Comparison of ENCODE assay signal across 6 fruit fly cellular contexts in the genomic region with DNA sequence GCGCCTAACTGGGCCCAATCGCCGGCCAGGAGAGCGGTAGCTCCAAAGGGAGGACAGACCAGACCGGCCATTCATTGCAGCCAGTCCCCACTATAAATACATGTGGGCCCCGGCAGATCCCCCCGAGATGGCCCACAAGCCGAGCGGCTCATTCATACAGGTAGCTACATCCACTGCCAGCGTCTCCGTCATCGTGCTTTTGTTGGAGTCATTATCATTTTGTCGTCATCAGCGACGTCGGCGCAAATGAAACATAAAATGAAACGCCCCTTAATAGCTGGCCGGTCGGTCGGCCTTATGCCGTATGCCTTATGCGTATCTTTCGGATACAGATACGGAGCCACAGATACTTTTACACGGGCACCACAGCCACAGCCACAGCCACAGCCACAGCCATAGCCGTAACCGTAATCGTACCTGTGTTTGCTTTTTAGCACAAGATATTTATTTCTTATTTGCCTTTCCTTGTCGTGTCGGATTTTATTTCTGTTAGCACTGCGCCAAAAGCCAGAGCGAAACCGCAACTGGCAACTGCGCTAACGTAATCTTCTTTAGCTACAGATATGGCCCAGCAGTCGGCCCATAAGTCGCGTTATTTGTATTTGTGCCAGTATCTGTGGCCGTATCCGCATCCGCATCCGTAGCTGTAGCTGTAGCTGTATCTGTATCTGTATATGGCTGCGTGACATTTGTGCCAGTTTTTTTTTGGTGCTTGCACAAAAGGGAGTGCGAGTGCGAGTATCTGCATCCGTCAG.
TF ChIP-seq lines count a peak whose summit lies in the region.

No protein-coding gene starts in this region.

- TF ChIP-seq CTCF in whole organism, embryonic (GFP tag; optimal IDR thresholded peaks at IDR 0.05; lab: Kevin White, UChicago): no peak

TF ChIP-seq in whole organism, 6 proteins besides CTCF, POLR2A, EP300 and RAD21:
- TF ChIP-seq pan (optimal IDR thresholded peaks at IDR 0.05; lab: Kevin White, UChicago): no peak
- peak; percentile 12 for TF ChIP-seq Dll (optimal IDR thresholded peaks at IDR 0.05; lab: Kevin White, UChicago)
- peak in 1 of 2 experiments; percentile 4 for TF ChIP-seq EcR (GFP tag; optimal IDR thresholded peaks at IDR 0.05; lab: Kevin White, UChicago)

TF ChIP-seq in whole organism, adult, 20 proteins besides CTCF, POLR2A, EP300 and RAD21 (continues in another document):
- TF ChIP-seq CG7101 (tag; optimal IDR thresholded peaks at IDR 0.05; lab: Kevin White, UChicago): peak; percentile 3
- no peak for TF ChIP-seq Mnt (GFP tag; optimal IDR thresholded peaks at IDR 0.05; lab: Kevin White, UChicago)
- peak; percentile 52 for TF ChIP-seq Hr96 (GFP tag; optimal IDR thresholded peaks at IDR 0.05; lab: Kevin White, UChicago)
- no peak for TF ChIP-seq kay (GFP tag; lab: Kevin White, UChicago; ENCODE audit: borderline replicate concordance)
- TF ChIP-seq CG11617 (GFP tag; optimal IDR thresholded peaks at IDR 0.05; lab: Kevin White, UChicago): peak; percentile 74
- TF ChIP-seq pad (GFP tag; optimal IDR thresholded peaks at IDR 0.05; lab: Kevin White, UChicago): peak; percentile 46
- TF ChIP-seq Crg-1 (GFP tag; optimal IDR thresholded peaks at IDR 0.05; lab: Kevin White, UChicago): peak; percentile 38
- peak; percentile 20 for TF ChIP-seq toe (GFP tag; optimal IDR thresholded peaks at IDR 0.05; lab: Kevin White, UChicago)
- TF ChIP-seq CG12768 (GFP tag; optimal IDR thresholded peaks at IDR 0.05; lab: Kevin White, UChicago): peak; percentile 30
- TF ChIP-seq cnc (optimal IDR thresholded peaks at IDR 0.05; lab: Kevin White, UChicago): no peak
- peak; percentile 57 for TF ChIP-seq cic (GFP tag; optimal IDR thresholded peaks at IDR 0.05; lab: Kevin White, UChicago)
- no peak for TF ChIP-seq CG33017 (tag; optimal IDR thresholded peaks at IDR 0.05; lab: Kevin White, UChicago)
- TF ChIP-seq CG14711 (tag; optimal IDR thresholded peaks at IDR 0.05; lab: Kevin White, UChicago): no peak
- no peak for TF ChIP-seq bab1 (GFP tag; optimal IDR thresholded peaks at IDR 0.05; lab: Kevin White, UChicago)
- peak; percentile 87 for TF ChIP-seq CG7045 (GFP tag; optimal IDR thresholded peaks at IDR 0.05; lab: Kevin White, UChicago)
- peak; percentile 50 for TF ChIP-seq Clk (GFP tag; optimal IDR thresholded peaks at IDR 0.05; lab: Kevin White, UChicago)

TF ChIP-seq in whole organism, embryonic, 481 proteins besides CTCF, POLR2A, EP300 and RAD21 (continues in another document):
- TF ChIP-seq CG15479 (GFP tag; optimal IDR thresholded peaks at IDR 0.05; lab: Kevin White, UChicago) (peak; percentile 92), Abd-B (GFP tag; optimal IDR thresholded peaks at IDR 0.05; lab: Kevin White, UChicago) (peak; percentile 54), bcd (GFP tag; optimal IDR thresholded peaks at IDR 0.05; lab: Kevin White, UChicago) (peak; percentile 44), org-1 (GFP tag; optimal IDR thresholded peaks at IDR 0.05; lab: Kevin White, UChicago) (peak; percentile 71), Nf-YB (GFP tag; optimal IDR thresholded peaks at IDR 0.05; lab: Kevin White, UChicago) (peak; percentile 23), NC2α (GFP tag; optimal IDR thresholded peaks at IDR 0.05; lab: Kevin White, UChicago) (peak; percentile 25), sens-2 (GFP tag; IDR thresholded peaks at IDR 0.05; lab: Robert Waterston, UW) (no peak; the same call in 1 of the 2 replicates), twi (tag; optimal IDR thresholded peaks at IDR 0.05; lab: Kevin White, UChicago) (peak; percentile 32), sc (optimal IDR thresholded peaks at IDR 0.05; lab: Kevin White, UChicago) (no peak), sc (GFP tag; optimal IDR thresholded peaks at IDR 0.05; lab: Kevin White, UChicago) (no peak), Nf-YA (GFP tag; IDR thresholded peaks at IDR 0.05; lab: Robert Waterston, UW) (0 out of 2 replicates have a peak, but pooled peaks have one; percentile 46), CG11504 (tag; optimal IDR thresholded peaks at IDR 0.05; lab: Kevin White, UChicago) (peak; percentile 44), nerfin-2 (GFP tag; IDR thresholded peaks at IDR 0.05; lab: Robert Waterston, UW; ENCODE audit: partially characterized antibody) (no peak), Optix (GFP tag; IDR thresholded peaks at IDR 0.05; lab: Robert Waterston, UW) (0 out of 3 replicates have a peak, but pooled peaks have one; percentile 7), CG10565 (GFP tag; optimal IDR thresholded peaks at IDR 0.05; lab: Kevin White, UChicago) (no peak)

TF ChIP-seq in whole organism, prepupa, 60 proteins besides CTCF, POLR2A, EP300 and RAD21 (continues in another document):
- TF ChIP-seq Gug (GFP tag; IDR thresholded peaks at IDR 0.05; lab: Robert Waterston, UW) (no peak), CG11762 (GFP tag; optimal IDR thresholded peaks at IDR 0.05; lab: Kevin White, UChicago; ENCODE audit: insufficient read depth) (no peak), fkh (GFP tag; optimal IDR thresholded peaks at IDR 0.05; lab: Kevin White, UChicago) (peak; percentile 96), CG32006 (GFP tag; optimal IDR thresholded peaks at IDR 0.05; lab: Kevin White, UChicago) (peak; percentile 8), ss (GFP tag; optimal IDR thresholded peaks at IDR 0.05; lab: Kevin White, UChicago) (peak; percentile 18 to 69), Met (GFP tag; optimal IDR thresholded peaks at IDR 0.05; lab: Kevin White, UChicago) (peak; percentile 7), CG15336 (GFP tag; IDR thresholded peaks at IDR 0.05; lab: Robert Waterston, UW) (no peak), vri (GFP tag; optimal IDR thresholded peaks at IDR 0.05; lab: Kevin White, UChicago) (peak; percentile 79), CG10669 (GFP tag; optimal IDR thresholded peaks at IDR 0.05; lab: Kevin White, UChicago) (peak; percentile 7), Sox102F (GFP tag; optimal IDR thresholded peaks at IDR 0.05; lab: Kevin White, UChicago) (peak; percentile 47), Hr4 (GFP tag; optimal IDR thresholded peaks at IDR 0.05; lab: Kevin White, UChicago) (no peak), salr (GFP tag; optimal IDR thresholded peaks at IDR 0.05; lab: Kevin White, UChicago) (no peak), dsx (GFP tag; optimal IDR thresholded peaks at IDR 0.05; lab: Kevin White, UChicago; ENCODE audit: poor library complexity, severe bottlenecking) (no peak), CG9139 (GFP tag; optimal IDR thresholded peaks at IDR 0.05; lab: Kevin White, UChicago) (peak; percentile 38), Ets96B (tag; optimal IDR thresholded peaks at IDR 0.05; lab: Kevin White, UChicago) (no peak), CG6276 (GFP tag; optimal IDR thresholded peaks at IDR 0.05; lab: Kevin White, UChicago) (peak; percentile 40)

TF ChIP-seq in whole organism, pupa, 21 proteins besides CTCF, POLR2A, EP300 and RAD21 (continues in another document):
- no peak for TF ChIP-seq gl (tag; optimal IDR thresholded peaks at IDR 0.05; lab: Kevin White, UChicago)
- TF ChIP-seq CG14655 (GFP tag; optimal IDR thresholded peaks at IDR 0.05; lab: Kevin White, UChicago): peak; percentile 27
- TF ChIP-seq CG9948 (tag; optimal IDR thresholded peaks at IDR 0.05; lab: Kevin White, UChicago): no peak
- no peak for TF ChIP-seq D1 (tag; optimal IDR thresholded peaks at IDR 0.05; lab: Kevin White, UChicago)
- TF ChIP-seq rn (GFP tag; IDR thresholded peaks at IDR 0.05; lab: Robert Waterston, UW): no peak
- TF ChIP-seq CG32121 (GFP tag; IDR thresholded peaks at IDR 0.05; lab: Robert Waterston, UW): no peak
- TF ChIP-seq CG15710 (tag; optimal IDR thresholded peaks at IDR 0.05; lab: Kevin White, UChicago): peak; percentile 5
- peak; percentile 9 for TF ChIP-seq Pif1A (GFP tag; optimal IDR thresholded peaks at IDR 0.05; lab: Kevin White, UChicago)
- 0 out of 2 replicates have a peak, but pooled peaks have one; percentile 14 for TF ChIP-seq Ets98B (GFP tag; IDR thresholded peaks at IDR 0.05; lab: Robert Waterston, UW)
- peak; percentile 14 for TF ChIP-seq Pif1B (GFP tag; optimal IDR thresholded peaks at IDR 0.05; lab: Kevin White, UChicago)
- no peak for TF ChIP-seq CG10348 (GFP tag; IDR thresholded peaks at IDR 0.05; lab: Robert Waterston, UW)
- no peak for TF ChIP-seq CG12605 (GFP tag; IDR thresholded peaks at IDR 0.05; lab: Robert Waterston, UW)
- peak; percentile 28; the same call in 1 of the 3 replicates for TF ChIP-seq CG4496 (GFP tag; IDR thresholded peaks at IDR 0.05; lab: Robert Waterston, UW)
- no peak for TF ChIP-seq CG8301 (tag; optimal IDR thresholded peaks at IDR 0.05; lab: Kevin White, UChicago)
- no peak for TF ChIP-seq Snoo (tag; optimal IDR thresholded peaks at IDR 0.05; lab: Kevin White, UChicago)
- no peak for TF ChIP-seq CG8159 (tag; optimal IDR thresholded peaks at IDR 0.05; lab: Kevin White, UChicago)
- TF ChIP-seq CG17806 (tag; optimal IDR thresholded peaks at IDR 0.05; lab: Kevin White, UChicago): no peak
- TF ChIP-seq CG34367 (tag; optimal IDR thresholded peaks at IDR 0.05; lab: Kevin White, UChicago): no peak

TF ChIP-seq in whole organism, wandering third instar larva, 38 proteins besides CTCF, POLR2A, EP300 and RAD21 (continues in another document):
- TF ChIP-seq CrebA (GFP tag; optimal IDR thresholded peaks at IDR 0.05; lab: Kevin White, UChicago; ENCODE audit: borderline replicate concordance): peak; percentile 17
- TF ChIP-seq Hr78 (GFP tag; optimal IDR thresholded peaks at IDR 0.05; lab: Kevin White, UChicago): no peak
- no peak for TF ChIP-seq CG9705 (GFP tag; optimal IDR thresholded peaks at IDR 0.05; lab: Kevin White, UChicago)
- TF ChIP-seq Jra (GFP tag; optimal IDR thresholded peaks at IDR 0.05; lab: Kevin White, UChicago): peak; percentile 49
- TF ChIP-seq woc (GFP tag; optimal IDR thresholded peaks at IDR 0.05; lab: Kevin White, UChicago): peak; percentile 19
- peak; percentile 83 for TF ChIP-seq tai (GFP tag; optimal IDR thresholded peaks at IDR 0.05; lab: Kevin White, UChicago)
- TF ChIP-seq psq (GFP tag; optimal IDR thresholded peaks at IDR 0.05; lab: Kevin White, UChicago): peak; percentile 75
- TF ChIP-seq sv (GFP tag; optimal IDR thresholded peaks at IDR 0.05; lab: Kevin White, UChicago): peak; percentile 30
- no peak for TF ChIP-seq jim (GFP tag; optimal IDR thresholded peaks at IDR 0.05; lab: Kevin White, UChicago)
- TF ChIP-seq OdsH (GFP tag; optimal IDR thresholded peaks at IDR 0.05; lab: Kevin White, UChicago): peak; percentile 86
- no peak for TF ChIP-seq pan (optimal IDR thresholded peaks at IDR 0.05; lab: Kevin White, UChicago)
- TF ChIP-seq CG32264 (GFP tag; optimal IDR thresholded peaks at IDR 0.05; lab: Kevin White, UChicago): no peak
- no peak for TF ChIP-seq dsf (GFP tag; optimal IDR thresholded peaks at IDR 0.05; lab: Kevin White, UChicago; ENCODE audit: borderline replicate concordance)
- peak; percentile 81 for TF ChIP-seq h (GFP tag; optimal IDR thresholded peaks at IDR 0.05; lab: Kevin White, UChicago)
- peak; percentile 31 for TF ChIP-seq ey (GFP tag; optimal IDR thresholded peaks at IDR 0.05; lab: Kevin White, UChicago)
- TF ChIP-seq rgr (GFP tag; optimal IDR thresholded peaks at IDR 0.05; lab: Kevin White, UChicago): peak; percentile 83
- peak; percentile 84 for TF ChIP-seq brk (GFP tag; optimal IDR thresholded peaks at IDR 0.05; lab: Kevin White, UChicago)
- TF ChIP-seq foxo (GFP tag; optimal IDR thresholded peaks at IDR 0.05; lab: Kevin White, UChicago): peak in 1 of 2 experiments; percentile 30
- no peak for TF ChIP-seq Vsx2 (GFP tag; optimal IDR thresholded peaks at IDR 0.05; lab: Kevin White, UChicago; ENCODE audit: partially characterized antibody)
